Worm (Caenorhabditis elegans): ENCODE data around the gene F54F7.9.

The F54F7.9 gene

DNA sequence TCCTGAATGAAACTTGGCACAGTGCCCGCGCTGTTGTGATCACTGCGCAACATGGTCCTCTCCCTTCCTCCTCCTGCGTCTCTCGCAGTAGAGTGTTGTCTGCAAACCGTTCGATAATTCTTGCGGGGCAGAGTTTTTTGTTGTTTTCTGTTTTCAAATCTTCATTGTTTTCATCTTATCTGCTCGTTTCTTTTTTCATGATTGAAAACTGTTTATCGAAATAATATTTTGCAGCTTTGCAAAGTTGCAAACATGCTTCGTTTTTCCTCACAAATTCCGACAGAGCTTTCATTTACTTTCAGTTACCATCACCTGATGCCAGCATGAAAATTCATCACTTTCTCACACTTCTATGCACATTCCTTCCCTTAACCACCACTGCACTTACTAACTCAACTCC, 8.7 kb upstream of the F54F7.9 start, which contains the start of gene mes-1:
Gene mes-1, plus strand, starts transcription at position 301 of the 400 bp plus-strand sequence.
- TF ChIP-seq nhr-76 (tag; optimal IDR thresholded peaks at IDR 0.05) (no peak), nhr-12 (tag; optimal IDR thresholded peaks at IDR 0.05) (no peak), ceh-16 (tag; optimal IDR thresholded peaks at IDR 0.05) (no peak), mdl-1 (tag; optimal IDR thresholded peaks at IDR 0.05) (no peak)

- TF ChIP-seq nhr-43 (tag; optimal IDR thresholded peaks at IDR 0.05; ENCODE audit: poor library complexity, severe bottlenecking) (no peak), eor-1 (tag; optimal IDR thresholded peaks at IDR 0.05) (no peak), pqm-1 (tag; optimal IDR thresholded peaks at IDR 0.05) (no peak), mdl-1 (tag; optimal IDR thresholded peaks at IDR 0.05) (no peak), lin-15B (tag; optimal IDR thresholded peaks at IDR 0.05) (no peak), daf-12 (tag; optimal IDR thresholded peaks at IDR 0.05) (no peak), pha-4 (tag; optimal IDR thresholded peaks at IDR 0.05) (no peak), nhr-67 (tag; optimal IDR thresholded peaks at IDR 0.05) (no peak), tbx-2 (tag; optimal IDR thresholded peaks at IDR 0.05) (no peak), unc-39 (tag; optimal IDR thresholded peaks at IDR 0.05) (no peak), ceh-82 (tag; optimal IDR thresholded peaks at IDR 0.05) (no peak), skn-1 (tag; optimal IDR thresholded peaks at IDR 0.05) (no peak), nhr-237 (tag; optimal IDR thresholded peaks at IDR 0.05) (no peak), elt-1 (tag; optimal IDR thresholded peaks at IDR 0.05) (no peak), lsy-12 (tag; optimal IDR thresholded peaks at IDR 0.05) (no peak), ztf-4 (tag; optimal IDR thresholded peaks at IDR 0.05) (no peak), ceh-9 (tag; optimal IDR thresholded peaks at IDR 0.05) (no peak)
These were observed 7.7 kb upstream of the F54F7.9 start for ce11 chrX:11856214-11856613.

DNA sequence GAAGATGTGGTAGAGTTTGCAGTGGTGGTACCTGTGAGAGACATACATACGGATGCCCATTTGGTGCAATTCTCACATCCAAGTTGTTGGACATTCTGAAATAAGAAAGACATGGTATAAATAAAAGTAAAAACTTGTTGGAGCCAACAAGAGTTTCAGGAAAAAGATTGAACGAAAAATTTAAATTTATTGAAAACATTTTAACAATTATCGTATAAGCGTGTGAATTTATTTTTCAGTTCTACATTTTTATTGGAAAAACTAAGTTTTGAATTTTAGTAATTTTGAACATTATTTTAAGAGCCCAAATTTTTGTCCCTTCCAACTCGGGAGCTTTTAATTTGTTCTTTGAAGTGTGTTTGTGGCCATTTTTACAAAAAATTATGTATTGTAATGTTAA, 6.4 kb upstream of the F54F7.9 start, which contains the start of gene F54F7.8:
Gene F54F7.8, minus strand, starts transcription at position 101 of the 400 bp plus-strand sequence.
- TF ChIP-seq lsy-12 (tag; optimal IDR thresholded peaks at IDR 0.05), result no peak
- TF ChIP-seq fos-1 (tag; optimal IDR thresholded peaks at IDR 0.05), result no peak
- no peak for TF ChIP-seq jun-1 (tag; optimal IDR thresholded peaks at IDR 0.05)
- no peak for TF ChIP-seq nhr-67 (tag; optimal IDR thresholded peaks at IDR 0.05)
- TF ChIP-seq ceh-28 (tag; optimal IDR thresholded peaks at IDR 0.05), result no peak
- TF ChIP-seq nhr-43 (tag; optimal IDR thresholded peaks at IDR 0.05; ENCODE audit: poor library complexity, severe bottlenecking), result no peak

- TF ChIP-seq ama-1 (optimal IDR thresholded peaks at IDR 0.05) (no peak), elt-2 (tag; optimal IDR thresholded peaks at IDR 0.05) (peak; percentile 67), pqm-1 (tag; optimal IDR thresholded peaks at IDR 0.05) (peak; percentile 56)
These were observed 5.9 kb upstream of the F54F7.9 start for ce11 chrX:11854432-11854831.

DNA sequence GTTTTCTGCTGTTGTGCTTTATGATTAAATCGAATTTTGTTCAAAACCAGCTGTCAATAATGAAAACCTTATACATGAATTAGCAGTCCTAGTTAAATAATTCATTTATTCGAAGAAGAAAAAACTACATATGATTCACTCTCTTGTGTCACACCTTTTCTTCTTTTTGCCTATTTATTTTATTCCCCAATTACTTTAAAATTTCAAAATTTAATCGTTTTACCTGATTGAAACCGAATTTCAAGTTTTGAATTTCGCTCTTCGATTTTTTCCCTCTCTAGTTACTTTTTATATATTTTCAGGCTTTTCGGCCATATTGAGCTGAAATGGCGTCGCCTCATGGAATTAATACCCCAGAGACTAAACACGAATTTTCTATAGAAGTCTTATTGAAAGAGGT, 4.0 kb upstream of the F54F7.9 start, which contains the start of gene xtr-1:
Gene xtr-1, plus strand, starts transcription at position 301 of the 400 bp plus-strand sequence.
- TF ChIP-seq lin-39 (tag; optimal IDR thresholded peaks at IDR 0.05) (no peak), jun-1 (tag; optimal IDR thresholded peaks at IDR 0.05) (no peak), nfya-1 (tag; optimal IDR thresholded peaks at IDR 0.05; ENCODE audit: insufficient read depth) (no peak), lin-15B (tag; optimal IDR thresholded peaks at IDR 0.05) (no peak), skn-1 (tag; optimal IDR thresholded peaks at IDR 0.05) (no peak), hmg-11 (tag; optimal IDR thresholded peaks at IDR 0.05) (no peak), fkh-10 (GFP tag; optimal IDR thresholded peaks at IDR 0.05) (no peak), nhr-77 (tag; optimal IDR thresholded peaks at IDR 0.05) (no peak), tbx-2 (tag; optimal IDR thresholded peaks at IDR 0.05) (no peak), egl-5 (tag; optimal IDR thresholded peaks at IDR 0.05) (no peak), nhr-23 (tag; optimal IDR thresholded peaks at IDR 0.05) (no peak), nhr-12 (tag; optimal IDR thresholded peaks at IDR 0.05) (no peak), ceh-28 (tag; optimal IDR thresholded peaks at IDR 0.05) (no peak), ztf-11 (tag; optimal IDR thresholded peaks at IDR 0.05) (no peak), unc-62 (GFP tag; optimal IDR thresholded peaks at IDR 0.05) (no peak), unc-39 (tag; optimal IDR thresholded peaks at IDR 0.05) (no peak)

ce11 chrX:11850572-11850971, 2.1 kb upstream of the F54F7.9 start, which contains the start of gene F54F7.14:
Gene F54F7.14, plus strand, starts transcription at chrX:11850872.
- TF ChIP-seq eor-1 (tag; optimal IDR thresholded peaks at IDR 0.05), result no peak
